Worm (Caenorhabditis elegans) whole organism, mixed stage, embryonic: ENCODE measurements around the gene mec-18.

Experiments used
- ceh-39 ChIP-seq: fragments of 150-350 bp; optimal IDR thresholded peaks from 2 replicates; lab custom pipeline; 2014; ENCODE audit warnings: missing biosample characterization, missing genetic modification characterization
- lsy-2 ChIP-seq: fragments of 150-350 bp; optimal IDR thresholded peaks from 2 replicates; lab custom pipeline; 2014; ENCODE audit warnings: missing biosample characterization, missing genetic modification characterization
- mab-5 ChIP-seq: fragments of 150-350 bp; optimal IDR thresholded peaks from 2 replicates; lab custom pipeline; 2014; ENCODE audit warnings: missing biosample characterization, missing genetic modification characterization
- mep-1 ChIP-seq: fragments of 150-350 bp; optimal IDR thresholded peaks from 2 replicates; lab custom pipeline; 2017; ENCODE audit warnings: missing biosample characterization, missing genetic modification reagents, missing genetic modification characterization, inconsistent platforms
- pha-4 ChIP-seq: fragments of 150-350 bp; optimal IDR thresholded peaks from 2 replicates; lab custom pipeline; 2018; ENCODE audit warnings: missing biosample characterization, missing genetic modification reagents, missing genetic modification characterization
- snpc-4 ChIP-seq: fragments of 150-350 bp; optimal IDR thresholded peaks from 2 replicates; lab custom pipeline; 2014; ENCODE audit warnings: missing biosample characterization, missing genetic modification characterization
- unc-120 ChIP-seq: sonication (generic microtip); optimal IDR thresholded peaks from 2 replicates; lab custom pipeline; 2017; ENCODE audit warnings: missing genetic modification characterization, missing compliant biosample characterization; ENCODE audit not compliant: poor library complexity, severe bottlenecking
- unc-62 ChIP-seq: fragments of 150-350 bp; optimal IDR thresholded peaks from 2 replicates; lab custom pipeline; 2014; ENCODE audit warnings: missing biosample characterization, missing genetic modification reagents, missing genetic modification characterization

DNA sequence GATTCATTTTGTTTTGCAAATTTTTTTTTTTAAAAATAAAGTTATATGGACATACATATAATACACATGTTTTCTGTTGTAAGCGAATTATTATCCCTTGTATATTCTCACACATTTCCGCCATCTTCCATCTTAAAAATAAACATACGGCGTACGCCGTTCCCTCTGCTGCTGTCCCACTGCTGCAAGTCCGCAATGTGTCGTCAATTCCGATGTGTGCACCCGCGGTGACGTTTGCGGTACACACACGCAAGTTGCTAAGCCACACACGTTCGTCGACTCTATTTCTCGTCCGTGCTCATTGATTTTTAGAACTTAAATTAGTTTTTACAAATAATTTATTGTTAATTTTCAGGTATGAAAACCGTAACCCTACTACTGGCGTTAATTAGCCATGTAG lies 13.7 kb downstream of the mec-18 start, which contains the start of gene C52B9.4:
- no peak for TF ChIP-seq ceh-39 (tag; lab: Kevin White, UChicago)
- peak; percentile 65 for TF ChIP-seq pha-4 (tag; lab: Kevin White, UChicago)
- no peak for TF ChIP-seq unc-62 (GFP tag; lab: Kevin White, UChicago)
- TF ChIP-seq mab-5 (tag; lab: Kevin White, UChicago): no peak
- TF ChIP-seq mep-1 (tag; lab: Kevin White, UChicago): peak; percentile 8
- no peak for TF ChIP-seq lsy-2 (tag; lab: Kevin White, UChicago)
- TF ChIP-seq snpc-4 (tag; lab: Kevin White, UChicago): no peak
- no peak for TF ChIP-seq unc-120 (tag; lab: Kevin White, UChicago)
